Worm (Caenorhabditis elegans) whole organism, L2 larva: ENCODE results near the gene der-2.

ENCODE experiments used
- lsy-2 ChIP-seq, 2 experiments: fragments of 150-350 bp in 1 of 2; sonication (generic microtip) in 1 of 2; optimal IDR thresholded peaks; 2 replicates each; lab custom pipeline; 2014 to 2017; ENCODE audit warnings: missing biosample characterization in 2 of 2, missing genetic modification characterization in 2 of 2
- nhr-10 ChIP-seq: sonication (generic microtip); optimal IDR thresholded peaks from 2 replicates; lab custom pipeline; 2017; ENCODE audit warnings: missing biosample characterization, missing genetic modification characterization
- nhr-237 ChIP-seq: fragments of 150-350 bp; optimal IDR thresholded peaks from 2 replicates; lab custom pipeline; 2014; ENCODE audit warnings: missing biosample characterization, missing genetic modification characterization

DNA sequence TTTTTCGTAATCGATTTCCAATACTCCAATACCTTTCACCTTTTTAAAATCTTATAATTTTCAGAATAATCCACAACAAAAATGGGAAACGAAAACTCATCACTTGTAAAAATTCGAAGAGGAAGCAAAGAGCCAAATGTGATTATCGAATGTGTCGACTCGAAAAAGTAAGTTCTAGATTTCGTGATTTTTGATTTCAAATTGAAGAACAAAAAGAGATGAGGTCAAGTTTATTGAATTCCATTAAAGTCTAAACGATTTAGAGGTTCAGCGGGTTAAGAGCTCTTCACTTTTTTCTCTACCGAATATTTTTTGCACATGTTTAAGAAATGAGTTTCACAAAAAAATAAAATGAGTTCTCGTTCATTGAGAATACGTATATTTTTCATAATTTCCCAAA, 36.0 kb upstream of the der-2 start, which contains the start of gene B0361.4:
- no peak for TF ChIP-seq nhr-237
- TF ChIP-seq nhr-10 (tag; lab: Kevin White, UChicago) = no peak
- no peak for TF ChIP-seq lsy-2 (tag; optimal IDR thresholded peaks at IDR 0.05; lab: Kevin White, UChicago)
